Fruit fly (Drosophila melanogaster): ENCODE measurements around the gene ort.

The ort gene

DNA sequence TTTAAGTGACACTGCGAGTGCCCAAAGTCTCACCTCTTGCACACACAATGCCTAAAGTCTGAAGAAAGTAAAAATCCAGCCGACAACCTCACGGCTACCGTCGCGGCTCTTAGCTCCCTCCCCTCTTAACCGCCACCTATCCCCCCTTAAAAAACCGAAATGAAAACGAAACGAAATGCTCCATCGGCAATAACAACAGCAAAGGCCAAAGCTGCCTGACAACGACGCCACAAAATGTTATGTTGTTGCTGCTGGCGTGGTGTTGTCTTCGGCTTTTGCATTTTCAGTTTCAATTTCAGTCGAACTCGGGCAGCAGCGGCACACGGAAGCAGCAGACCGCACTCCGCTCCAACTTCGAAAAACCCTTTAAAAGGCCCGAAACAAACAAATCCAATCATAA lies 5.2 kb downstream of the ort start, which contains the start of gene CG7432 (continued):
- TF ChIP-seq hb (GFP tag; IDR thresholded peaks at IDR 0.05; ENCODE audit: partially characterized antibody), result 0 out of 3 replicates have a peak, but pooled peaks have one; percentile 44
- TF ChIP-seq vvl (GFP tag; IDR thresholded peaks at IDR 0.05), result 0 out of 2 replicates have a peak, but pooled peaks have one; percentile 13
- peak; percentile 89 for TF ChIP-seq Blimp-1 (GFP tag; optimal IDR thresholded peaks at IDR 0.05)
- TF ChIP-seq gce (GFP tag; IDR thresholded peaks at IDR 0.05), result no peak
- no peak for TF ChIP-seq Hand (GFP tag; optimal IDR thresholded peaks at IDR 0.05)
- no peak for TF ChIP-seq fru (optimal IDR thresholded peaks at IDR 0.05)

DNA sequence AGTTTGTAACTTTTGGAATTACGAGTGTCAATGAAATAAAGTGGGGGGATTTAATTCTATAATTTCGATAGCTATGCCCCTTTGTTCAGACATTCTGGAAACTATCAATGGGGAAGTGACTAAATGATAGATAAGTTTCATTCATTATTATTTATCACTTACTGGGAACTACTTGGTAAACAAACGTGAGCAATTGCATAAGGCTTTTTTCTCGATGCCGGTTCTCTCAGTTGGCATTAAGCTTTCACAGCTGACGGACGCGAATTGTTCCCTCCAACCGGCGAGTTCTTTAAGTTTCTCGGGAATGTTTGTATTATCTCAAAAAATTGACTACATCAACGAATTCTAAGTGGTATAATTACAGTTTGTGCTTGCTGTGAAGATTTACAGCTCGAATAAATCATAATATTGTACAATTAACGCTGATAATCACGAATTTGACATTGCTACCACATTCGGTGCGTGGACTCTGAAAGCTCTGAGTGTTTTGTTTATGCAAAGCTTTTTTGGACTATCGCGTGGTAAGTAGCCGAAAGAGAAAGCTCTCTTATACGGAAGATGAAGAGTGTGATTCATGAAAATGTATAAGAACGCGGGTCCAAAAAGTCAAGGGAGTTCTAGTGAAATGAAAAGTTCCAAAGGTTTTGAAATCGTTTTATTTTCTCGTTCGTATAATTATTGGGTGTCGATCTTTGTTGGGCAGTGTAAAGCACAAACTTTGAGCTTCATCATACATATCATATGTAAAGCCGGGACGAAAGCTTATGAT lies 11.9 kb downstream of the ort start, which contains the start of gene Naam:
Gene Naam (plus strand): TSS at position 228 of the 769 bp plus-strand sequence.
- TF ChIP-seq Xrp1 (GFP tag; IDR thresholded peaks at IDR 0.05) (peak; percentile 86), Asciz (GFP tag; optimal IDR thresholded peaks at IDR 0.05) (peak; percentile 72), CG17186 (GFP tag; optimal IDR thresholded peaks at IDR 0.05) (no peak), CG6765 (GFP tag; optimal IDR thresholded peaks at IDR 0.05) (peak; percentile 49), al (GFP tag; IDR thresholded peaks at IDR 0.05) (peak; percentile 62), CG1792 (GFP tag; optimal IDR thresholded peaks at IDR 0.05) (peak; percentile 67), Dek (tag; optimal IDR thresholded peaks at IDR 0.05) (peak; percentile 70), CG12071 (GFP tag; optimal IDR thresholded peaks at IDR 0.05) (peak; percentile 77), CG15073 (GFP tag; optimal IDR thresholded peaks at IDR 0.05) (no peak), Ptx1 (GFP tag; IDR thresholded peaks at IDR 0.05) (peak; percentile 64), zen2 (GFP tag; IDR thresholded peaks at IDR 0.05; ENCODE audit: partially characterized antibody) (no peak), Ravus (GFP tag; IDR thresholded peaks at IDR 0.05) (peak; percentile 8; the same call in 1 of the 2 replicates), sisA (GFP tag; IDR thresholded peaks at IDR 0.05) (peak; percentile 58), CG11695 (GFP tag; IDR thresholded peaks at IDR 0.05) (peak; percentile 70), CG12659 (GFP tag; optimal IDR thresholded peaks at IDR 0.05) (peak; percentile 76), da (GFP tag; optimal IDR thresholded peaks at IDR 0.05) (peak; percentile 41), chif (GFP tag; optimal IDR thresholded peaks at IDR 0.05) (peak; percentile 50 to 69), Rfx (GFP tag; IDR thresholded peaks at IDR 0.05) (peak; percentile 90), dysf (GFP tag; IDR thresholded peaks at IDR 0.05) (peak; percentile 76), CG18262 (tag; optimal IDR thresholded peaks at IDR 0.05) (peak; percentile 69), Dll (GFP tag; IDR thresholded peaks at IDR 0.05; ENCODE audit: partially characterized antibody) (no peak), CG7839 (tag; optimal IDR thresholded peaks at IDR 0.05) (peak; percentile 79), nmo (GFP tag; optimal IDR thresholded peaks at IDR 0.05) (peak; percentile 61), CG2875 (GFP tag; optimal IDR thresholded peaks at IDR 0.05) (peak; percentile 55), CG4820 (GFP tag; optimal IDR thresholded peaks at IDR 0.05) (peak; percentile 55), ranshi (GFP tag; IDR thresholded peaks at IDR 0.05) (peak; percentile 60; the same call in 1 of the 2 replicates), Nf-YC (tag; optimal IDR thresholded peaks at IDR 0.05) (no peak), MESR4 (GFP tag; optimal IDR thresholded peaks at IDR 0.05) (peak; percentile 19), Bgb (GFP tag; IDR thresholded peaks at IDR 0.05; ENCODE audit: partially characterized antibody) (no peak), eyg (GFP tag; optimal IDR thresholded peaks at IDR 0.05) (peak; percentile 87), CG17568 (GFP tag; optimal IDR thresholded peaks at IDR 0.05) (peak; percentile 41), ase (GFP tag; IDR thresholded peaks at IDR 0.05) (peak; percentile 62; the same call in 2 of the 3 replicates), Dip3 (GFP tag; optimal IDR thresholded peaks at IDR 0.05) (peak; percentile 77), insv (GFP tag; optimal IDR thresholded peaks at IDR 0.05) (no peak), Opbp (GFP tag; IDR thresholded peaks at IDR 0.05; ENCODE audit: partially characterized antibody) (no peak), CG30431 (GFP tag; optimal IDR thresholded peaks at IDR 0.05) (no peak), TFAM (GFP tag; optimal IDR thresholded peaks at IDR 0.05) (no peak), Adf1 (GFP tag; IDR thresholded peaks at IDR 0.05) (peak; percentile 46; the same call in 1 of the 2 replicates), CG9797 (GFP tag; optimal IDR thresholded peaks at IDR 0.05) (no peak), Atf3 (GFP tag; optimal IDR thresholded peaks at IDR 0.05) (peak; percentile 30), jing (GFP tag; optimal IDR thresholded peaks at IDR 0.05) (no peak), dm (GFP tag; optimal IDR thresholded peaks at IDR 0.05) (peak; percentile 47)
